Fruit fly (Drosophila melanogaster): Measurements from ENCODE around the gene Nufip.
A peak's percentile ranks its signal among the peaks of the same experiment; 100 is the strongest.

The Nufip gene

dm6 chr3L:18756293-18756887 is 8.2 kb upstream of the Nufip start (continued):
- TF ChIP-seq tin (GFP tag; optimal IDR thresholded peaks at IDR 0.05): peak; percentile 50
- peak; percentile 69 for TF ChIP-seq Oli (tag; optimal IDR thresholded peaks at IDR 0.05)
- TF ChIP-seq exex (tag; optimal IDR thresholded peaks at IDR 0.05): no peak
- peak; percentile 59 for TF ChIP-seq stc (GFP tag; IDR thresholded peaks at IDR 0.05)
- TF ChIP-seq CG18599 (GFP tag; optimal IDR thresholded peaks at IDR 0.05): no peak
- no peak for TF ChIP-seq Antp (GFP tag; optimal IDR thresholded peaks at IDR 0.05)
- TF ChIP-seq Atf-2 (GFP tag; optimal IDR thresholded peaks at IDR 0.05): no peak
- TF ChIP-seq CG2116 (GFP tag; optimal IDR thresholded peaks at IDR 0.05): peak; percentile 11
- TF ChIP-seq CG9797 (GFP tag; optimal IDR thresholded peaks at IDR 0.05): no peak
- no peak for TF ChIP-seq CG18011 (GFP tag; optimal IDR thresholded peaks at IDR 0.05)
- no peak for TF ChIP-seq Hr39 (optimal IDR thresholded peaks at IDR 0.05)
- no peak for TF ChIP-seq Rfx (GFP tag; IDR thresholded peaks at IDR 0.05)
- no peak for TF ChIP-seq CG10543 (GFP tag; optimal IDR thresholded peaks at IDR 0.05)
- no peak for TF ChIP-seq CG9876 (GFP tag; optimal IDR thresholded peaks at IDR 0.05)
- TF ChIP-seq nmo (GFP tag; optimal IDR thresholded peaks at IDR 0.05): peak; percentile 76
- peak; percentile 0 for TF ChIP-seq CG6654 (GFP tag; optimal IDR thresholded peaks at IDR 0.05)
- TF ChIP-seq CG12744 (GFP tag; optimal IDR thresholded peaks at IDR 0.05): no peak
- no peak for TF ChIP-seq CG6175 (GFP tag; IDR thresholded peaks at IDR 0.05)
- peak; percentile 55 for TF ChIP-seq CG9437 (GFP tag; optimal IDR thresholded peaks at IDR 0.05)
- peak; percentile 70 for TF ChIP-seq CG8924 (tag; optimal IDR thresholded peaks at IDR 0.05)
- TF ChIP-seq CG33213 (GFP tag; optimal IDR thresholded peaks at IDR 0.05): no peak
- no peak for TF ChIP-seq Fer2 (tag; optimal IDR thresholded peaks at IDR 0.05)
- TF ChIP-seq Dek (tag; optimal IDR thresholded peaks at IDR 0.05): peak; percentile 5
- no peak for TF ChIP-seq CG4854 (GFP tag; optimal IDR thresholded peaks at IDR 0.05)
- TF ChIP-seq HLH54F (GFP tag; optimal IDR thresholded peaks at IDR 0.05): no peak
- TF ChIP-seq Dp (GFP tag; optimal IDR thresholded peaks at IDR 0.05): no peak
- TF ChIP-seq sc (optimal IDR thresholded peaks at IDR 0.05): no peak
- TF ChIP-seq sc (GFP tag; optimal IDR thresholded peaks at IDR 0.05): peak; percentile 52
- TF ChIP-seq insv (GFP tag; optimal IDR thresholded peaks at IDR 0.05): no peak
- TF ChIP-seq hbn (GFP tag; IDR thresholded peaks at IDR 0.05; ENCODE audit: partially characterized antibody): no peak
- peak; percentile 13 for TF ChIP-seq Bteb2 (GFP tag; optimal IDR thresholded peaks at IDR 0.05)
- TF ChIP-seq vvl (GFP tag; IDR thresholded peaks at IDR 0.05): 0 out of 2 replicates have a peak, but pooled peaks have one; percentile 14
- no peak for TF ChIP-seq mam (GFP tag; optimal IDR thresholded peaks at IDR 0.05)
- no peak for TF ChIP-seq CG4360 (GFP tag; IDR thresholded peaks at IDR 0.05)
- TF ChIP-seq scrt (GFP tag; optimal IDR thresholded peaks at IDR 0.05): peak; percentile 6
- TF ChIP-seq dpn (GFP tag; optimal IDR thresholded peaks at IDR 0.05): peak; percentile 6 to 11
- TF ChIP-seq CG13775 (GFP tag; optimal IDR thresholded peaks at IDR 0.05): no peak
- peak; percentile 15 for TF ChIP-seq Med (GFP tag)
- TF ChIP-seq CG6854 (GFP tag; optimal IDR thresholded peaks at IDR 0.05): no peak
- TF ChIP-seq oc (tag; optimal IDR thresholded peaks at IDR 0.05): peak; percentile 76
- TF ChIP-seq B-H2 (GFP tag; optimal IDR thresholded peaks at IDR 0.05): no peak
- TF ChIP-seq BtbVII (GFP tag; optimal IDR thresholded peaks at IDR 0.05): no peak
- TF ChIP-seq bab2 (GFP tag; optimal IDR thresholded peaks at IDR 0.05): no peak
- TF ChIP-seq CG15073 (GFP tag; optimal IDR thresholded peaks at IDR 0.05): no peak
- TF ChIP-seq Hey (tag; optimal IDR thresholded peaks at IDR 0.05): no peak
- TF ChIP-seq zf30C (GFP tag; optimal IDR thresholded peaks at IDR 0.05): no peak
- TF ChIP-seq hkb (optimal IDR thresholded peaks at IDR 0.05): no peak
- TF ChIP-seq hkb (GFP tag; IDR thresholded peaks at IDR 0.05): peak; percentile 74
- TF ChIP-seq pb (GFP tag; optimal IDR thresholded peaks at IDR 0.05): no peak
- no peak for TF ChIP-seq Atf6 (GFP tag; IDR thresholded peaks at IDR 0.05)
- no peak for TF ChIP-seq CG1792 (GFP tag; optimal IDR thresholded peaks at IDR 0.05)
- no peak for TF ChIP-seq CG2199 (GFP tag; IDR thresholded peaks at IDR 0.05)

Data from whole organism, embryonic.